Worm (Caenorhabditis elegans) whole organism, L4 larva: ENCODE measurements around the gene ZK1086.2.

Source experiments
- D1046.2 ChIP-seq: fragments of 200-800 bp; sonication (Bioruptor generic); IDR thresholded peaks from 2 replicates; pipeline ENCODE4 v1.3.6; 2022; ENCODE audit warnings: missing genetic modification characterization, missing compliant biosample characterization
- F10B5.3 ChIP-seq: sonication (generic microtip); optimal IDR thresholded peaks from 2 replicates; lab custom pipeline; 2016; ENCODE audit warnings: mild to moderate bottlenecking, missing genetic modification characterization, missing compliant biosample characterization
- F44E2.7 ChIP-seq: fragments of 200-800 bp; sonication (Bioruptor generic); IDR thresholded peaks from 2 replicates; pipeline ENCODE4 v2.1.2; 2022; ENCODE audit warnings: missing genetic modification characterization, missing compliant biosample characterization
- F49E8.2 ChIP-seq: sonication (generic microtip); optimal IDR thresholded peaks from 2 replicates; lab custom pipeline; 2016; ENCODE audit warnings: missing compliant biosample characterization, mild to moderate bottlenecking, missing genetic modification characterization, borderline replicate concordance
- R02D3.7 ChIP-seq: fragments of 150-350 bp; sonication (generic microtip); optimal IDR thresholded peaks from 3 replicates; lab custom pipeline; 2014; ENCODE audit warnings: missing biosample characterization, missing genetic modification characterization
- Y105C5A.15 ChIP-seq: fragments of 200-800 bp; sonication (Bioruptor generic); IDR thresholded peaks from 2 replicates; pipeline ENCODE4 v1.3.6; 2022; ENCODE audit warnings: missing genetic modification characterization, missing compliant biosample characterization
- Y48G9A.11 ChIP-seq: fragments of 200-800 bp; sonication (Bioruptor generic); IDR thresholded peaks from 2 replicates; pipeline ENCODE4 v1.3.6; 2022; ENCODE audit warnings: missing genetic modification reagents, missing genetic modification characterization, missing compliant biosample characterization
- ZK337.2 ChIP-seq: fragments of 200-800 bp; sonication (Bioruptor generic); IDR thresholded peaks from 2 replicates; pipeline ENCODE4 v1.3.6; 2022; ENCODE audit warnings: missing genetic modification reagents, missing genetic modification characterization, missing compliant biosample characterization
- aly-2 ChIP-seq: sonication (generic microtip); optimal IDR thresholded peaks from 2 replicates; lab custom pipeline; 2018; ENCODE audit warnings: missing biosample characterization, missing genetic modification characterization
- ama-1 ChIP-seq: fragments of 150-350 bp; optimal IDR thresholded peaks from 2 replicates; lab custom pipeline; 2014; ENCODE audit warnings: inconsistent platforms, mixed read lengths
- arid-1 ChIP-seq: fragments of 200-800 bp; sonication (Bioruptor generic); conservative IDR thresholded peaks from 2 replicates; pipeline ENCODE4 v1.3.6; 2022; ENCODE audit warnings: missing genetic modification reagents, missing genetic modification characterization, missing compliant biosample characterization
- ceh-20 ChIP-seq: fragments of 200-800 bp; sonication (Bioruptor generic); IDR thresholded peaks from 2 replicates; pipeline ENCODE4 v1.3.6; 2022; ENCODE audit warnings: missing genetic modification reagents, missing genetic modification characterization, missing compliant biosample characterization
- ceh-32 ChIP-seq: sonication (generic microtip); optimal IDR thresholded peaks from 2 replicates; lab custom pipeline; 2016; ENCODE audit warnings: mild to moderate bottlenecking, missing genetic modification characterization, missing compliant biosample characterization; ENCODE audit not compliant: poor library complexity
- ces-1 ChIP-seq: fragments of 150-350 bp; sonication (generic microtip); optimal IDR thresholded peaks from 4 replicates; lab custom pipeline; 2014; ENCODE audit warnings: missing biosample characterization, missing genetic modification reagents, missing genetic modification characterization
- cey-2 ChIP-seq: sonication (generic microtip); optimal IDR thresholded peaks from 3 replicates; lab custom pipeline; 2017; ENCODE audit warnings: missing genetic modification characterization, mild to moderate bottlenecking, missing compliant biosample characterization, antibody characterized with exemption, borderline replicate concordance; ENCODE audit not compliant: insufficient read depth
- daf-16 ChIP-seq, 3 experiments: sonication (generic microtip); optimal IDR thresholded peaks; 2 replicates each; lab custom pipeline; 2016 to 2017; ENCODE audit warnings: missing genetic modification characterization in 3 of 3, missing genetic modification reagents in 3 of 3, mild to moderate bottlenecking in 2 of 3, missing compliant biosample characterization in 2 of 3, missing biosample characterization in 1 of 3, moderate library complexity in 1 of 3
- daf-19 ChIP-seq: fragments of 200-800 bp; sonication (Bioruptor generic); conservative IDR thresholded peaks from 2 replicates; pipeline ENCODE4 v1.3.6; 2022; ENCODE audit warnings: missing genetic modification characterization, missing compliant biosample characterization
- daf-8 ChIP-seq: fragments of 200-800 bp; sonication (Bioruptor generic); IDR thresholded peaks from 2 replicates; pipeline ENCODE4 v1.3.6; 2022; ENCODE audit warnings: missing genetic modification characterization, missing compliant biosample characterization
- dmd-9 ChIP-seq: fragments of 200-800 bp; sonication (Bioruptor generic); IDR thresholded peaks from 2 replicates; pipeline ENCODE4 v1.3.6; 2022; ENCODE audit warnings: missing genetic modification reagents, missing genetic modification characterization, missing compliant biosample characterization
- dpl-1 ChIP-seq: fragments of 150-350 bp; optimal IDR thresholded peaks from 2 replicates; lab custom pipeline; 2014; ENCODE audit warnings: missing biosample characterization, missing genetic modification reagents, missing genetic modification characterization
- duxl-1 ChIP-seq: sonication (generic microtip); optimal IDR thresholded peaks from 2 replicates; lab custom pipeline; 2016; ENCODE audit warnings: mild to moderate bottlenecking, missing genetic modification characterization, moderate library complexity, missing compliant biosample characterization; ENCODE audit not compliant: poor library complexity
- dve-1 ChIP-seq: sonication (generic microtip); optimal IDR thresholded peaks from 2 replicates; lab custom pipeline; 2017; ENCODE audit warnings: antibody characterized with exemption, mild to moderate bottlenecking, missing genetic modification characterization, missing compliant biosample characterization; ENCODE audit not compliant: insufficient read depth
- fos-1 ChIP-seq: fragments of 150-350 bp; optimal IDR thresholded peaks from 2 replicates; lab custom pipeline; 2014; ENCODE audit warnings: missing biosample characterization, missing genetic modification characterization
- hlh-11 ChIP-seq: fragments of 200-800 bp; sonication (Bioruptor generic); optimal IDR thresholded peaks from 2 replicates; lab custom pipeline; 2018; ENCODE audit warnings: mild to moderate bottlenecking, missing genetic modification characterization, missing compliant biosample characterization
- hlh-30 ChIP-seq: sonication (generic microtip); optimal IDR thresholded peaks from 2 replicates; lab custom pipeline; 2017; ENCODE audit warnings: antibody characterized with exemption, mild to moderate bottlenecking, missing genetic modification characterization, missing compliant biosample characterization; ENCODE audit not compliant: insufficient read depth
- jun-1 ChIP-seq: fragments of 150-350 bp; optimal IDR thresholded peaks from 2 replicates; lab custom pipeline; 2014; ENCODE audit warnings: missing biosample characterization, missing genetic modification reagents, missing genetic modification characterization
- lim-7 ChIP-seq: fragments of 200-800 bp; sonication (Bioruptor generic); IDR thresholded peaks from 2 replicates; pipeline ENCODE4 v1.3.6; 2022; ENCODE audit warnings: missing genetic modification characterization, missing compliant biosample characterization
- lin-15B ChIP-seq: fragments of 150-350 bp; sonication (generic microtip); optimal IDR thresholded peaks from 3 replicates; lab custom pipeline; 2014; ENCODE audit warnings: missing biosample characterization, missing genetic modification characterization
- lin-29 ChIP-seq: fragments of 200-800 bp; sonication (Bioruptor generic); IDR thresholded peaks from 2 replicates; pipeline ENCODE4 v1.3.6; 2022; ENCODE audit warnings: missing genetic modification reagents, missing genetic modification characterization, missing compliant biosample characterization
- lin-39 ChIP-seq: fragments of 150-350 bp; optimal IDR thresholded peaks from 2 replicates; lab custom pipeline; 2014; ENCODE audit warnings: missing biosample characterization, missing genetic modification reagents, missing genetic modification characterization
- lir-3 ChIP-seq: sonication (generic microtip); optimal IDR thresholded peaks from 2 replicates; lab custom pipeline; 2016; ENCODE audit warnings: mild to moderate bottlenecking, missing genetic modification characterization, missing compliant biosample characterization
- madf-5 ChIP-seq, 2 experiments: fragments of 200-800 bp; sonication (Bioruptor generic); IDR thresholded peaks; 2 replicates each; pipeline ENCODE4 v1.3.6; 2022; ENCODE audit warnings: missing compliant biosample characterization in 2 of 2, missing genetic modification characterization in 2 of 2
- mdt-29 ChIP-seq: fragments of 200-800 bp; sonication (Bioruptor generic); IDR thresholded peaks from 2 replicates; pipeline ENCODE4 v1.3.6; 2022; ENCODE audit warnings: missing genetic modification reagents, missing genetic modification characterization, missing compliant biosample characterization
- mep-1 ChIP-seq: fragments of 150-350 bp; sonication (generic microtip); optimal IDR thresholded peaks from 3 replicates; lab custom pipeline; 2014; ENCODE audit warnings: missing biosample characterization, missing genetic modification characterization
- mxl-2 ChIP-seq: fragments of 200-800 bp; sonication (Bioruptor generic); conservative IDR thresholded peaks from 2 replicates; pipeline ENCODE4 v1.3.6; 2022; ENCODE audit warnings: missing genetic modification reagents, missing genetic modification characterization, missing compliant biosample characterization
- mxl-3 ChIP-seq: fragments of 200-800 bp; sonication (Bioruptor generic); optimal IDR thresholded peaks from 2 replicates; lab custom pipeline; 2018; ENCODE audit warnings: mild to moderate bottlenecking, missing genetic modification characterization, missing compliant biosample characterization
- nhr-237 ChIP-seq: sonication (generic microtip); optimal IDR thresholded peaks from 2 replicates; lab custom pipeline; 2017; ENCODE audit warnings: missing biosample characterization, missing genetic modification characterization
- nhr-25 ChIP-seq: sonication (generic microtip); optimal IDR thresholded peaks from 2 replicates; lab custom pipeline; 2017; ENCODE audit warnings: missing genetic modification characterization, mild to moderate bottlenecking, missing compliant biosample characterization, antibody characterized with exemption, moderate library complexity, borderline replicate concordance; ENCODE audit not compliant: insufficient read depth
- nhr-48 ChIP-seq: sonication (generic microtip); optimal IDR thresholded peaks from 2 replicates; lab custom pipeline; 2016; ENCODE audit warnings: mild to moderate bottlenecking, missing genetic modification characterization, missing compliant biosample characterization
- nhr-6 ChIP-seq: fragments of 150-350 bp; optimal IDR thresholded peaks from 2 replicates; lab custom pipeline; 2014; ENCODE audit warnings: missing biosample characterization, missing genetic modification characterization
- pqm-1 ChIP-seq: sonication (generic microtip); optimal IDR thresholded peaks from 2 replicates; lab custom pipeline; 2017; ENCODE audit warnings: missing biosample characterization, missing genetic modification characterization
- spr-3 ChIP-seq: fragments of 200-800 bp; sonication (Bioruptor generic); optimal IDR thresholded peaks from 2 replicates; lab custom pipeline; 2018; ENCODE audit warnings: mild to moderate bottlenecking, missing genetic modification characterization, missing compliant biosample characterization
- tag-97 ChIP-seq: fragments of 200-800 bp; sonication (Bioruptor generic); IDR thresholded peaks from 2 replicates; pipeline ENCODE4 v1.3.6; 2022; ENCODE audit warnings: missing genetic modification characterization, missing compliant biosample characterization
- tra-1 ChIP-seq: fragments of 200-800 bp; sonication (Bioruptor generic); IDR thresholded peaks from 2 replicates; pipeline ENCODE4 v1.3.6; 2022; ENCODE audit warnings: missing genetic modification reagents, missing genetic modification characterization, missing compliant biosample characterization
- unc-130 ChIP-seq: sonication (generic microtip); optimal IDR thresholded peaks from 2 replicates; lab custom pipeline; 2016; ENCODE audit warnings: missing genetic modification reagents, missing genetic modification characterization, missing compliant biosample characterization
- unc-39 ChIP-seq: sonication (generic microtip); optimal IDR thresholded peaks from 2 replicates; lab custom pipeline; 2017; ENCODE audit warnings: missing biosample characterization, missing genetic modification characterization
- vab-7 ChIP-seq: fragments of 200-800 bp; sonication (Bioruptor generic); IDR thresholded peaks from 2 replicates; pipeline ENCODE4 v1.3.6; 2022; ENCODE audit warnings: missing genetic modification reagents, missing genetic modification characterization, missing compliant biosample characterization
- zag-1 ChIP-seq: fragments of 150-350 bp; optimal IDR thresholded peaks from 2 replicates; lab custom pipeline; 2014; ENCODE audit warnings: missing biosample characterization, missing genetic modification characterization
- zfp-2 ChIP-seq: sonication (generic microtip); optimal IDR thresholded peaks from 2 replicates; lab custom pipeline; 2016; ENCODE audit warnings: mild to moderate bottlenecking, missing genetic modification characterization, missing compliant biosample characterization
- zip-2 ChIP-seq: fragments of 150-350 bp; optimal IDR thresholded peaks from 2 replicates; lab custom pipeline; 2014; ENCODE audit warnings: missing biosample characterization, missing genetic modification characterization
- ztf-11 ChIP-seq: fragments of 150-350 bp; optimal IDR thresholded peaks from 2 replicates; lab custom pipeline; 2014; ENCODE audit warnings: missing biosample characterization, missing genetic modification characterization

Gene ZK1086.2

DNA sequence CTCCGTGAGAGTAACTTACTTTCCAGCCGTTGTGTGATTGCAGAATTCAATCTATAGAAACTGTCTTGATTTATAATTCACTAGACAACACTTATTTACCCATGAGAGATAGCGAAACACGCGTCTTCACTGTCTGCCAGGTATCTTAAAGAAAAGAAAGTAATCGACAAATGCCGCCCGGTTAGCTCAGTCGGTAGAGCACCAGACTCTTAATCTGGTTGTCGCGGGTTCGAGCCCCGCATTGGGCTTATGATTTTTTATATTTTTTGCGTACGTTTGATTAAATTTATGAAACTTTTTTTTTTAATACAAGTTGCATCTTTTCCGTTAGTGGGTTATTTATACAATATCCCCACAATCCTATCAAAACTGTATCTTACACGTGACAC, 11.4 kb downstream of the ZK1086.2 start (continued):
- TF ChIP-seq nhr-6 (no peak), nhr-25 (tag; lab: Kevin White, UChicago) (no peak), spr-3 (GFP tag; lab: Kevin White, UChicago) (no peak), lim-7 (GFP tag; lab: Robert Waterston, UW) (peak; percentile 84), ceh-32 (tag; lab: Kevin White, UChicago) (no peak), dve-1 (tag; lab: Kevin White, UChicago) (peak; percentile 38), unc-39 (tag; lab: Kevin White, UChicago) (no peak), Y48G9A.11 (0 out of 2 replicates have a peak, but pooled peaks have one; percentile 33), mxl-2 (no peak), tag-97 (GFP tag; lab: Robert Waterston, UW) (no peak), F44E2.7 (GFP tag; lab: Robert Waterston, UW) (no peak), hlh-11 (tag; lab: Kevin White, UChicago) (peak; percentile 15), daf-16 (GFP tag; optimal IDR thresholded peaks at IDR 0.05; lab: Kevin White, UChicago) (no peak), daf-16 (tag; optimal IDR thresholded peaks at IDR 0.05; lab: Kevin White, UChicago) (peak; percentile 62), zfp-2 (tag; lab: Kevin White, UChicago) (no peak), ZK337.2 (no peak), unc-130 (no peak), F49E8.2 (tag; lab: Kevin White, UChicago) (no peak), mdt-29 (GFP tag; lab: Robert Waterston, UW) (no peak), vab-7 (GFP tag; lab: Robert Waterston, UW) (peak; percentile 73), cey-2 (tag; lab: Kevin White, UChicago) (no peak), mep-1 (tag; lab: Kevin White, UChicago) (no peak), zag-1 (tag; lab: Kevin White, UChicago) (no peak), R02D3.7 (tag; lab: Kevin White, UChicago) (no peak), D1046.2 (GFP tag; lab: Robert Waterston, UW) (no peak), mxl-3 (no peak), fos-1 (tag; lab: Kevin White, UChicago) (no peak), dmd-9 (GFP tag; lab: Robert Waterston, UW) (no peak), daf-8 (GFP tag; lab: Robert Waterston, UW) (no peak), lin-39 (tag; lab: Kevin White, UChicago) (no peak), Y105C5A.15 (GFP tag; lab: Robert Waterston, UW) (no peak), tra-1 (peak; percentile 71), pqm-1 (tag; lab: Kevin White, UChicago) (no peak), lin-15B (no peak), nhr-237 (no peak), lin-29 (GFP tag; lab: Robert Waterston, UW) (no peak), zip-2 (tag; lab: Kevin White, UChicago) (no peak), ama-1 (lab: Kevin White, UChicago) (no peak), ces-1 (no peak), daf-19 (no peak), jun-1 (no peak), madf-5 (GFP tag; IDR thresholded peaks at IDR 0.05; lab: Robert Waterston, UW) (0 out of 4 replicates have a peak, but pooled peaks of 1 of the 2 experiments have one; percentile 60), ztf-11 (tag; lab: Kevin White, UChicago) (no peak), lir-3 (tag; lab: Kevin White, UChicago) (no peak), arid-1 (GFP tag; lab: Robert Waterston, UW) (peak; percentile 59), nhr-48 (tag; lab: Kevin White, UChicago) (no peak), ceh-20 (GFP tag; lab: Robert Waterston, UW) (no peak), dpl-1 (GFP tag; lab: Kevin White, UChicago) (no peak), F10B5.3 (tag; lab: Kevin White, UChicago) (no peak), hlh-30 (tag; lab: Kevin White, UChicago) (peak; percentile 3), aly-2 (tag; lab: Kevin White, UChicago) (no peak), duxl-1 (tag; lab: Kevin White, UChicago) (peak; percentile 53)
